Worm (Caenorhabditis elegans): Measurements from ENCODE around the gene col-173.

DNA sequence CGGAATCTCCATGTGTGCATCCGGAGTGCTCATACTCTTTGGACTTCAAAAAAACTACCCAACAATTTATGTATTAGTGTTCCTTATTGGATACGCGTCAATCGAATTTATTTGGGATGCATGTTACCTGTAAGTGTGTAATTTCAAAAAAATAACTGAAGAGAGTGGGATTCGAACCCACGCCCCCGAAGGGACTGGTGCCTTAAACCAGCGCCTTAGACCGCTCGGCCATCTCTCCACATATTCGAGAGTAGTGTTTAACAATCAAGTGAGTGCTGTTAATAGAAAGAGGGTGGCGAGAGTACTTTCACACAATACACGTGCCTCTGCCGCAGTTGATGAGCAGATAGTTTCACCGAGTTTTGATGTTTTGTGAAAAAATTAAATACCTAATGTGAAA lies 25.6 kb upstream of the col-173 start:
- TF ChIP-seq saeg-2 (GFP tag; IDR thresholded peaks at IDR 0.05) = no peak
- TF ChIP-seq daf-12 (tag; optimal IDR thresholded peaks at IDR 0.05) = no peak
- TF ChIP-seq lin-38 (GFP tag; IDR thresholded peaks at IDR 0.05) = no peak; the same call in 1 of the 2 replicates
- TF ChIP-seq mes-2 (tag; optimal IDR thresholded peaks at IDR 0.05; ENCODE audit: poor library complexity, severe bottlenecking) = peak; percentile 82

All from whole organism, L4 larva.